Fruit fly (Drosophila melanogaster) whole organism, embryonic: ENCODE data around the gene ClpX.
A peak's percentile ranks its signal among the peaks of the same experiment; 100 is the strongest.

Experiments
- CG10565 ChIP-seq: fragments of 200-800 bp; sonication (Bioruptor generic); optimal IDR thresholded peaks from 3 replicates; lab custom pipeline; 2016; ENCODE audit warnings: missing biosample characterization, mild to moderate bottlenecking, missing genetic modification characterization
- CG10979 ChIP-seq: fragments of 200-800 bp; sonication (Bioruptor generic); optimal IDR thresholded peaks from 2 replicates; lab custom pipeline; 2018; ENCODE audit warnings: missing biosample characterization, mild to moderate bottlenecking, missing genetic modification characterization, moderate library complexity
- CG11696 ChIP-seq: fragments of 200-800 bp; sonication (Bioruptor generic); IDR thresholded peaks from 2 replicates; pipeline ENCODE4 v1.3.6; 2022; ENCODE audit warnings: missing biosample characterization, missing genetic modification characterization
- CG12219 ChIP-seq: fragments of 200-800 bp; sonication (Bioruptor generic); optimal IDR thresholded peaks from 3 replicates; lab custom pipeline; 2018; ENCODE audit warnings: missing biosample characterization, mild to moderate bottlenecking, missing genetic modification characterization
- CG13123 ChIP-seq: fragments of 200-800 bp; sonication (Bioruptor generic); optimal IDR thresholded peaks from 2 replicates; lab custom pipeline; 2016; ENCODE audit warnings: missing biosample characterization, missing genetic modification characterization
- CG17612 ChIP-seq: fragments of 200-800 bp; sonication (Bioruptor generic); IDR thresholded peaks from 2 replicates; pipeline ENCODE4 v1.3.6; 2022; ENCODE audit warnings: missing biosample characterization, missing genetic modification characterization
- CG17912 ChIP-seq: fragments of 200-800 bp; sonication (Bioruptor generic); optimal IDR thresholded peaks from 2 replicates; lab custom pipeline; 2018; ENCODE audit warnings: missing biosample characterization, mild to moderate bottlenecking, missing genetic modification characterization
- CG30403 ChIP-seq: fragments of 200-800 bp; sonication (Bioruptor generic); optimal IDR thresholded peaks from 3 replicates; lab custom pipeline; 2016; ENCODE audit warnings: missing biosample characterization, missing genetic modification characterization
- CG31224 ChIP-seq: fragments of 200-800 bp; sonication (Bioruptor generic); IDR thresholded peaks from 2 replicates; pipeline ENCODE4 v1.3.6; 2022; ENCODE audit warnings: missing biosample characterization, missing genetic modification characterization
- CG3407 ChIP-seq: fragments of 200-800 bp; sonication (Bioruptor generic); optimal IDR thresholded peaks from 2 replicates; lab custom pipeline; 2018; ENCODE audit warnings: missing biosample characterization, mild to moderate bottlenecking, missing genetic modification characterization
- CG3847 ChIP-seq: fragments of 200-800 bp; sonication (Bioruptor generic); IDR thresholded peaks from 2 replicates; pipeline ENCODE4 v1.3.6; 2022; ENCODE audit warnings: missing biosample characterization, missing genetic modification characterization
- CG6791 ChIP-seq: fragments of 200-800 bp; sonication (Bioruptor generic); IDR thresholded peaks from 3 replicates; pipeline ENCODE4 v1.3.6; 2022; ENCODE audit warnings: missing biosample characterization, missing genetic modification characterization; ENCODE audit not compliant: partially characterized antibody
- CG7963 ChIP-seq: fragments of 200-800 bp; sonication (Bioruptor generic); IDR thresholded peaks from 3 replicates; pipeline ENCODE4 v1.3.6; 2022; ENCODE audit warnings: missing biosample characterization, missing genetic modification characterization; ENCODE audit not compliant: partially characterized antibody
- CG8924 ChIP-seq: fragments of 200-800 bp; optimal IDR thresholded peaks from 3 replicates; lab custom pipeline; 2019; ENCODE audit warnings: missing biosample characterization, mild to moderate bottlenecking, missing genetic modification characterization, moderate library complexity
- CG9215 ChIP-seq: fragments of 200-800 bp; sonication (Bioruptor generic); IDR thresholded peaks from 2 replicates; pipeline ENCODE4 v1.3.6; 2022; ENCODE audit warnings: missing biosample characterization, missing genetic modification characterization
- CG9797 ChIP-seq: fragments of 200-800 bp; sonication (Bioruptor generic); optimal IDR thresholded peaks from 3 replicates; lab custom pipeline; 2018; ENCODE audit warnings: missing biosample characterization, mild to moderate bottlenecking, missing genetic modification characterization
- CHES-1-like ChIP-seq: fragments of 200-800 bp; sonication (Bioruptor generic); optimal IDR thresholded peaks from 2 replicates; lab custom pipeline; 2016; ENCODE audit warnings: missing biosample characterization, missing genetic modification characterization
- CkIIα-i1 ChIP-seq: fragments of 200-800 bp; sonication (Bioruptor generic); IDR thresholded peaks from 2 replicates; pipeline ENCODE4 v1.3.6; 2022; ENCODE audit warnings: missing biosample characterization, missing genetic modification characterization
- E2f1 ChIP-seq: fragments of 200-800 bp; sonication (Bioruptor generic); IDR thresholded peaks from 2 replicates; pipeline ENCODE4 v1.3.6; 2022; ENCODE audit warnings: missing biosample characterization, missing genetic modification characterization
- GATAe ChIP-seq: fragments of 200-800 bp; sonication (Bioruptor generic); conservative IDR thresholded peaks from 2 replicates; pipeline ENCODE4 v1.3.6; 2022; ENCODE audit warnings: missing biosample characterization, missing genetic modification characterization
- Gug ChIP-seq: fragments of 200-800 bp; sonication (Bioruptor generic); IDR thresholded peaks from 4 replicates; pipeline ENCODE4 v1.3.6; 2022; ENCODE audit warnings: missing biosample characterization, missing genetic modification characterization
- HLH3B ChIP-seq: fragments of 200-800 bp; sonication (Bioruptor generic); IDR thresholded peaks from 2 replicates; pipeline ENCODE4 v1.3.6; 2022; ENCODE audit warnings: missing biosample characterization, missing genetic modification characterization
- Hsf ChIP-seq: fragments of 200-800 bp; sonication (Bioruptor generic); optimal IDR thresholded peaks from 3 replicates; lab custom pipeline; 2016; ENCODE audit warnings: missing biosample characterization, missing genetic modification characterization
- Lpt ChIP-seq: fragments of >200 bp; optimal IDR thresholded peaks from 2 replicates; lab custom pipeline; 2018; ENCODE audit warnings: missing biosample characterization, missing genetic modification characterization
- Spps ChIP-seq: fragments of 200-800 bp; sonication (Bioruptor generic); optimal IDR thresholded peaks from 2 replicates; lab custom pipeline; 2018; ENCODE audit warnings: missing biosample characterization, mild to moderate bottlenecking, missing genetic modification characterization
- Usf ChIP-seq: fragments of 200-800 bp; sonication (Bioruptor generic); optimal IDR thresholded peaks from 2 replicates; lab custom pipeline; 2017; ENCODE audit warnings: missing genotype, missing biosample characterization, missing genetic modification characterization
- Vsx1 ChIP-seq: fragments of 200-800 bp; sonication (Bioruptor generic); optimal IDR thresholded peaks from 2 replicates; lab custom pipeline; 2017; ENCODE audit warnings: missing biosample characterization, mild to moderate bottlenecking, missing genetic modification characterization, missing genetic modification reagents
- bbx ChIP-seq: fragments of 200-800 bp; sonication (Bioruptor generic); IDR thresholded peaks from 2 replicates; pipeline ENCODE4 v1.3.6; 2022; ENCODE audit warnings: missing biosample characterization, missing genetic modification characterization; ENCODE audit not compliant: partially characterized antibody
- bcd ChIP-seq: fragments of 200-800 bp; sonication (Bioruptor generic); optimal IDR thresholded peaks from 2 replicates; lab custom pipeline; 2017; ENCODE audit warnings: missing biosample characterization, mild to moderate bottlenecking, missing genetic modification characterization
- cas ChIP-seq: fragments of 200-800 bp; sonication (Bioruptor generic); IDR thresholded peaks from 2 replicates; pipeline ENCODE4 v1.3.6; 2022; ENCODE audit warnings: missing biosample characterization, missing genetic modification characterization
- caup ChIP-seq: fragments of 200-800 bp; sonication (Bioruptor generic); optimal IDR thresholded peaks from 3 replicates; lab custom pipeline; 2017; ENCODE audit warnings: missing biosample characterization, mild to moderate bottlenecking, missing genetic modification characterization, moderate library complexity; ENCODE audit not compliant: severe bottlenecking
- corto ChIP-seq: fragments of 200-800 bp; sonication (Bioruptor generic); optimal IDR thresholded peaks from 2 replicates; lab custom pipeline; 2016; ENCODE audit warnings: missing biosample characterization, mild to moderate bottlenecking, missing genetic modification characterization, moderate library complexity
- da ChIP-seq: fragments of 200-800 bp; sonication (Bioruptor generic); optimal IDR thresholded peaks from 2 replicates; lab custom pipeline; 2016; ENCODE audit warnings: missing biosample characterization, missing genetic modification characterization
- dysf ChIP-seq: fragments of 200-800 bp; sonication (Bioruptor generic); IDR thresholded peaks from 3 replicates; pipeline ENCODE4 v1.3.6; 2022; ENCODE audit warnings: missing biosample characterization, missing genetic modification characterization
- ewg ChIP-seq: fragments of 200-800 bp; sonication (Bioruptor generic); optimal IDR thresholded peaks from 3 replicates; lab custom pipeline; 2017; ENCODE audit warnings: mild to moderate bottlenecking, missing biosample characterization, missing genetic modification reagents, missing genetic modification characterization
- fd102C ChIP-seq: fragments of 200-800 bp; sonication (Bioruptor generic); optimal IDR thresholded peaks from 2 replicates; lab custom pipeline; 2018; ENCODE audit warnings: missing biosample characterization, mild to moderate bottlenecking, missing genetic modification characterization, moderate library complexity
- fd3F ChIP-seq: fragments of 200-800 bp; sonication (Bioruptor generic); optimal IDR thresholded peaks from 2 replicates; lab custom pipeline; 2018; ENCODE audit warnings: missing biosample characterization, mild to moderate bottlenecking, missing genetic modification characterization, moderate library complexity
- ftz-f1 ChIP-seq: fragments of 200-800 bp; sonication (Bioruptor generic); optimal IDR thresholded peaks from 2 replicates; lab custom pipeline; 2016; ENCODE audit warnings: missing biosample characterization, missing genetic modification characterization
- ham ChIP-seq: fragments of 200-800 bp; sonication (Bioruptor generic); IDR thresholded peaks from 2 replicates; pipeline ENCODE4 v1.3.6; 2022; ENCODE audit warnings: missing biosample characterization, missing genetic modification characterization
- jigr1 ChIP-seq: fragments of 200-800 bp; sonication (Bioruptor generic); IDR thresholded peaks from 3 replicates; pipeline ENCODE4 v1.3.6; 2022; ENCODE audit warnings: missing biosample characterization, missing genetic modification characterization
- kay ChIP-seq: fragments of 200-800 bp; sonication (Bioruptor generic); optimal IDR thresholded peaks from 2 replicates; lab custom pipeline; 2016; ENCODE audit warnings: missing biosample characterization, missing genetic modification characterization
- p53 ChIP-seq: fragments of 200-800 bp; sonication (Bioruptor generic); optimal IDR thresholded peaks from 2 replicates; lab custom pipeline; 2016; ENCODE audit warnings: missing biosample characterization, missing genetic modification characterization
- pb ChIP-seq: fragments of 200-800 bp; sonication (Bioruptor generic); optimal IDR thresholded peaks from 3 replicates; lab custom pipeline; 2016; ENCODE audit warnings: missing biosample characterization, missing genetic modification characterization
- peb ChIP-seq: fragments of 200-800 bp; sonication (Bioruptor generic); IDR thresholded peaks from 2 replicates; pipeline ENCODE4 v1.3.6; 2022; ENCODE audit warnings: missing biosample characterization, missing genetic modification characterization
- pfk ChIP-seq: fragments of 200-800 bp; sonication (Bioruptor generic); optimal IDR thresholded peaks from 2 replicates; lab custom pipeline; 2018; ENCODE audit warnings: missing biosample characterization, mild to moderate bottlenecking, missing genetic modification characterization, moderate library complexity
- pnt ChIP-seq: fragments of 200-800 bp; sonication (Bioruptor generic); optimal IDR thresholded peaks from 3 replicates; lab custom pipeline; 2016; ENCODE audit warnings: missing biosample characterization, missing genetic modification characterization
- salm ChIP-seq: fragments of 200-800 bp; sonication (Bioruptor generic); optimal IDR thresholded peaks from 2 replicates; lab custom pipeline; 2018; ENCODE audit warnings: missing biosample characterization, mild to moderate bottlenecking, missing genetic modification characterization
- schlank ChIP-seq: fragments of 200-800 bp; sonication (Bioruptor generic); optimal IDR thresholded peaks from 2 replicates; lab custom pipeline; 2018; ENCODE audit warnings: missing biosample characterization, mild to moderate bottlenecking, missing genetic modification characterization
- sr ChIP-seq: fragments of 200-800 bp; sonication (Bioruptor generic); IDR thresholded peaks from 3 replicates; pipeline ENCODE4 v1.3.6; 2022; ENCODE audit warnings: missing biosample characterization, missing genetic modification characterization
- tin ChIP-seq: fragments of 200-800 bp; sonication (Bioruptor generic); optimal IDR thresholded peaks from 3 replicates; lab custom pipeline; 2016; ENCODE audit warnings: missing biosample characterization, missing genetic modification characterization
- zen2 ChIP-seq: fragments of 200-800 bp; sonication (Bioruptor generic); IDR thresholded peaks from 3 replicates; pipeline ENCODE4 v1.3.6; 2022; ENCODE audit warnings: missing biosample characterization, missing genetic modification characterization; ENCODE audit not compliant: partially characterized antibody

The ClpX gene

dm6 chr3R:19905932-19906439 is 2.5 kb upstream of the ClpX start (continued):
- TF ChIP-seq fd102C (GFP tag; lab: Kevin White, UChicago) (no peak), Usf (GFP tag; lab: Kevin White, UChicago) (peak; percentile 69), caup (peak; percentile 79), E2f1 (peak; percentile 78), CHES-1-like (GFP tag; lab: Kevin White, UChicago) (peak; percentile 66), peb (peak; percentile 57; the same call in 1 of the 2 replicates), CG13123 (GFP tag; lab: Kevin White, UChicago) (peak; percentile 70), da (GFP tag; lab: Kevin White, UChicago) (peak; percentile 48), pb (GFP tag; lab: Kevin White, UChicago) (peak; percentile 63), p53 (GFP tag; lab: Kevin White, UChicago) (no peak), pfk (GFP tag; lab: Kevin White, UChicago) (no peak), HLH3B (peak; percentile 76), CG3847 (GFP tag; lab: Robert Waterston, UW) (peak; percentile 73), CG9797 (no peak), Vsx1 (GFP tag; lab: Kevin White, UChicago) (peak; percentile 23), schlank (peak; percentile 62), jigr1 (GFP tag; lab: Robert Waterston, UW) (peak; percentile 70; the same call in 2 of the 3 replicates), CG10565 (no peak), ham (GFP tag; lab: Robert Waterston, UW) (peak; percentile 53; the same call in 1 of the 2 replicates), fd3F (GFP tag; lab: Kevin White, UChicago) (peak; percentile 61), CG31224 (GFP tag; lab: Robert Waterston, UW) (peak; percentile 80), ftz-f1 (GFP tag; lab: Kevin White, UChicago) (peak; percentile 87), CG7963 (GFP tag; lab: Robert Waterston, UW) (no peak), GATAe (peak; percentile 82), tin (peak; percentile 61), sr (GFP tag; lab: Robert Waterston, UW) (peak; percentile 63; the same call in 2 of the 3 replicates), CG6791 (GFP tag; lab: Robert Waterston, UW) (no peak), bcd (GFP tag; lab: Kevin White, UChicago) (peak; percentile 81), CG3407 (GFP tag; lab: Kevin White, UChicago) (no peak), Hsf (peak; percentile 81), bbx (GFP tag; lab: Robert Waterston, UW) (no peak), CG17912 (GFP tag; lab: Kevin White, UChicago) (no peak), Spps (tag; lab: Kevin White, UChicago) (peak; percentile 13), ewg (GFP tag; lab: Kevin White, UChicago) (peak; percentile 68), CG10979 (tag; lab: Kevin White, UChicago) (peak; percentile 62), CkIIα-i1 (GFP tag; lab: Robert Waterston, UW) (no peak), zen2 (no peak), kay (peak; percentile 40), CG9215 (peak; percentile 85), CG8924 (tag; lab: Kevin White, UChicago) (peak; percentile 70), Lpt (GFP tag; lab: Kevin White, UChicago) (no peak), CG12219 (GFP tag; lab: Kevin White, UChicago) (peak; percentile 78), cas (GFP tag; lab: Robert Waterston, UW) (peak; percentile 49; the same call in 1 of the 2 replicates), CG30403 (GFP tag; lab: Kevin White, UChicago) (peak; percentile 77), corto (GFP tag; lab: Kevin White, UChicago) (peak; percentile 54), salm (no peak), Gug (GFP tag; lab: Robert Waterston, UW) (peak; percentile 89), pnt (GFP tag; lab: Kevin White, UChicago) (peak; percentile 64), CG17612 (GFP tag; lab: Robert Waterston, UW) (no peak), CG11696 (GFP tag; lab: Robert Waterston, UW) (peak; percentile 52; the same call in 1 of the 2 replicates), dysf (peak; percentile 91)
